Fruit fly (Drosophila melanogaster): ENCODE results near the gene Grl36b.

DNA sequence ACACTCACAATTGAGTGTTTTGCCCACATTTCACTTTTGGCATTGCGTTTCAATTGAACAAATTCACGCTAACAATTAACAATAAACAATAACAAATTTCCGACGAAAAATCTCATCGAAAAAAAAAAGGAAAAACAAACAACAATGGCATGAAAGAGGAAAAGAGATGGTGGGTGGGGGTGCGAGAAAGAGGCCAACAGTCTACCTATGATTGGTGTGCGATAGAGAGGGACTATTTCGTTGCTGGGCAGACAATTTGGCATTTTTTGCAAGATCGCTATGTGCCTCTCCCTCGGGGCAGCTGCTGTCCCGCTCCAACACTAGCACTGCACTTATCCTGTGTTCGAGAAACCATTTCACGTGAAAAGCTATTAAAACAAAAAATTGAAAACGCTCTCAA, 24.4 kb upstream of the Grl36b start:
- TF ChIP-seq CG10348 (GFP tag; IDR thresholded peaks at IDR 0.05) (no peak), Pif1A (GFP tag; optimal IDR thresholded peaks at IDR 0.05) (no peak), CG13204 (GFP tag; optimal IDR thresholded peaks at IDR 0.05) (no peak), CG9948 (tag; optimal IDR thresholded peaks at IDR 0.05) (no peak), CG8301 (tag; optimal IDR thresholded peaks at IDR 0.05) (no peak)

Data from whole organism, pupa.